Fruit fly (Drosophila melanogaster) whole organism, embryonic: ENCODE results near the gene pot.

Source experiments
- Adf1 ChIP-seq: fragments of 200-800 bp; sonication (Bioruptor generic); IDR thresholded peaks from 2 replicates; pipeline ENCODE4 v1.3.6; 2022; ENCODE audit warnings: missing biosample characterization, missing genetic modification characterization
- CG10321 ChIP-seq: fragments of 200-800 bp; sonication (Bioruptor generic); IDR thresholded peaks from 2 replicates; pipeline ENCODE4 v1.3.6; 2022; ENCODE audit warnings: missing biosample characterization, missing genetic modification characterization
- CG10366 ChIP-seq: fragments of 200-800 bp; sonication (Bioruptor generic); IDR thresholded peaks from 2 replicates; pipeline ENCODE4 v1.3.6; 2022; ENCODE audit warnings: missing biosample characterization, missing genetic modification characterization
- CG10543 ChIP-seq: fragments of 200-800 bp; sonication (Bioruptor generic); optimal IDR thresholded peaks from 3 replicates; lab custom pipeline; 2017; ENCODE audit warnings: missing biosample characterization, mild to moderate bottlenecking, missing genetic modification characterization, moderate library complexity
- CG11695 ChIP-seq: fragments of 200-800 bp; sonication (Bioruptor generic); IDR thresholded peaks from 3 replicates; pipeline ENCODE4 v1.3.6; 2022; ENCODE audit warnings: missing biosample characterization, missing genetic modification characterization
- CG11723 ChIP-seq: fragments of 200-800 bp; sonication (Bioruptor generic); optimal IDR thresholded peaks from 2 replicates; lab custom pipeline; 2017; ENCODE audit warnings: missing biosample characterization, mild to moderate bottlenecking, missing genetic modification characterization
- CG12659 ChIP-seq: fragments of 200-800 bp; sonication (Bioruptor generic); optimal IDR thresholded peaks from 3 replicates; lab custom pipeline; 2017; ENCODE audit warnings: mild to moderate bottlenecking, missing biosample characterization, missing genetic modification reagents, missing genetic modification characterization
- CG13296 ChIP-seq: fragments of 200-800 bp; sonication (Bioruptor generic); optimal IDR thresholded peaks from 3 replicates; lab custom pipeline; 2018; ENCODE audit warnings: missing biosample characterization, mild to moderate bottlenecking, missing genetic modification characterization
- CG13624 ChIP-seq: fragments of 200-800 bp; sonication (Bioruptor generic); optimal IDR thresholded peaks from 2 replicates; lab custom pipeline; 2016; ENCODE audit warnings: missing biosample characterization, missing genetic modification characterization
- CG15514 ChIP-seq: fragments of 200-800 bp; sonication (Bioruptor generic); optimal IDR thresholded peaks from 3 replicates; lab custom pipeline; 2017; ENCODE audit warnings: missing biosample characterization, missing genetic modification characterization, mild to moderate bottlenecking, moderate library complexity, missing genetic modification reagents
- CG17361 ChIP-seq: fragments of 200-800 bp; sonication (Bioruptor generic); IDR thresholded peaks from 3 replicates; pipeline ENCODE4 v1.3.6; 2022; ENCODE audit warnings: missing biosample characterization, missing genetic modification characterization
- CG2120 ChIP-seq: fragments of 200-800 bp; sonication (Bioruptor generic); optimal IDR thresholded peaks from 3 replicates; lab custom pipeline; 2016; ENCODE audit warnings: missing biosample characterization, missing genetic modification characterization
- CG31224 ChIP-seq: fragments of 200-800 bp; sonication (Bioruptor generic); IDR thresholded peaks from 2 replicates; pipeline ENCODE4 v1.3.6; 2022; ENCODE audit warnings: missing biosample characterization, missing genetic modification characterization
- CG31365 ChIP-seq: fragments of 200-800 bp; sonication (Bioruptor generic); optimal IDR thresholded peaks from 2 replicates; lab custom pipeline; 2018; ENCODE audit warnings: missing biosample characterization, mild to moderate bottlenecking, missing genetic modification characterization
- CG3847 ChIP-seq: fragments of 200-800 bp; sonication (Bioruptor generic); IDR thresholded peaks from 2 replicates; pipeline ENCODE4 v1.3.6; 2022; ENCODE audit warnings: missing biosample characterization, missing genetic modification characterization
- CG3995 ChIP-seq: fragments of 200-800 bp; sonication (Bioruptor generic); optimal IDR thresholded peaks from 3 replicates; lab custom pipeline; 2016; ENCODE audit warnings: missing biosample characterization, missing genetic modification characterization
- CG42726 ChIP-seq: fragments of 200-800 bp; sonication (Bioruptor generic); IDR thresholded peaks from 2 replicates; pipeline ENCODE4 v1.3.6; 2022; ENCODE audit warnings: missing biosample characterization, missing genetic modification characterization; ENCODE audit not compliant: partially characterized antibody
- CG6683 ChIP-seq: fragments of 200-800 bp; sonication (Bioruptor generic); optimal IDR thresholded peaks from 2 replicates; lab custom pipeline; 2017; ENCODE audit warnings: missing biosample characterization, mild to moderate bottlenecking, missing genetic modification characterization, missing genetic modification reagents
- CG7357 ChIP-seq: fragments of 200-800 bp; sonication (Bioruptor generic); IDR thresholded peaks from 3 replicates; pipeline ENCODE4 v1.3.6; 2022; ENCODE audit warnings: missing biosample characterization, missing genetic modification characterization
- CG8290 ChIP-seq, 3 experiments: fragments of 200-800 bp; sonication (Bioruptor generic); optimal IDR thresholded peaks; 2 replicates each; lab custom pipeline; 2016 to 2019; ENCODE audit warnings: missing biosample characterization in 3 of 3, missing genetic modification characterization in 3 of 3, mild to moderate bottlenecking in 2 of 3, moderate library complexity in 1 of 3
- CG9727 ChIP-seq: fragments of 200-800 bp; sonication (Bioruptor generic); optimal IDR thresholded peaks from 3 replicates; lab custom pipeline; 2017; ENCODE audit warnings: missing biosample characterization, mild to moderate bottlenecking, missing genetic modification characterization
- CHES-1-like ChIP-seq: fragments of 200-800 bp; sonication (Bioruptor generic); optimal IDR thresholded peaks from 2 replicates; lab custom pipeline; 2016; ENCODE audit warnings: missing biosample characterization, missing genetic modification characterization
- Doc3 ChIP-seq: fragments of 200-800 bp; sonication (Bioruptor generic); IDR thresholded peaks from 3 replicates; pipeline ENCODE4 v1.3.6; 2022; ENCODE audit warnings: missing biosample characterization, missing genetic modification characterization; ENCODE audit not compliant: partially characterized antibody
- Dp ChIP-seq: fragments of 200-800 bp; sonication (Bioruptor generic); optimal IDR thresholded peaks from 2 replicates; lab custom pipeline; 2018; ENCODE audit warnings: missing biosample characterization, mild to moderate bottlenecking, missing genetic modification characterization, moderate library complexity
- Ets65A ChIP-seq: fragments of 200-800 bp; sonication (Bioruptor generic); peaks from one replicate; lab custom pipeline; 2016; ENCODE audit warnings: missing biosample characterization, missing genetic modification characterization
- HLHmδ ChIP-seq: fragments of 200-800 bp; sonication (Bioruptor generic); optimal IDR thresholded peaks from 2 replicates; lab custom pipeline; 2018; ENCODE audit warnings: missing biosample characterization, mild to moderate bottlenecking, missing genetic modification characterization, moderate library complexity
- Hsf ChIP-seq: fragments of 200-800 bp; sonication (Bioruptor generic); optimal IDR thresholded peaks from 3 replicates; lab custom pipeline; 2016; ENCODE audit warnings: missing biosample characterization, missing genetic modification characterization
- MBD-R2 ChIP-seq: fragments of 200-800 bp; sonication (Bioruptor generic); IDR thresholded peaks from 2 replicates; pipeline ENCODE4 v1.3.6; 2022; ENCODE audit warnings: missing biosample characterization, missing genetic modification characterization
- MESR4 ChIP-seq: fragments of 200-800 bp; sonication (Bioruptor generic); optimal IDR thresholded peaks from 2 replicates; lab custom pipeline; 2018; ENCODE audit warnings: missing biosample characterization, mild to moderate bottlenecking, missing genetic modification characterization, moderate library complexity
- Meics ChIP-seq: fragments of 200-800 bp; sonication (Bioruptor generic); optimal IDR thresholded peaks from 2 replicates; lab custom pipeline; 2017; ENCODE audit warnings: missing biosample characterization, mild to moderate bottlenecking, missing genetic modification characterization
- Nf-YC ChIP-seq: fragments of 200-800 bp; optimal IDR thresholded peaks from 3 replicates; lab custom pipeline; 2019; ENCODE audit warnings: missing biosample characterization, mild to moderate bottlenecking, missing genetic modification characterization, moderate library complexity
- Oli ChIP-seq: fragments of 200-800 bp; sonication (Bioruptor generic); optimal IDR thresholded peaks from 2 replicates; lab custom pipeline; 2018; ENCODE audit warnings: missing biosample characterization, mild to moderate bottlenecking, missing genetic modification characterization, moderate library complexity
- Trl ChIP-seq, 3 experiments: fragments of >200 bp in 2 of 3; fragments of 200-800 bp in 1 of 3; sonication (Bioruptor generic) in 1 of 3; optimal IDR thresholded peaks; 2 replicates in 1 of 3; 3 replicates in 2 of 3; lab custom pipeline; 2016 to 2017; ENCODE audit warnings: missing biosample characterization in 1 of 3, missing genetic modification characterization in 1 of 3
- YL-1 ChIP-seq: fragments of 200-800 bp; sonication (Bioruptor generic); optimal IDR thresholded peaks from 3 replicates; lab custom pipeline; 2017; ENCODE audit warnings: missing biosample characterization, mild to moderate bottlenecking, missing genetic modification characterization
- gsb ChIP-seq: fragments of 200-800 bp; sonication (Bioruptor generic); IDR thresholded peaks from 2 replicates; pipeline ENCODE4 v1.3.6; 2022; ENCODE audit warnings: missing biosample characterization, missing genetic modification characterization
- gt ChIP-seq: fragments of 200-800 bp; sonication (Bioruptor generic); IDR thresholded peaks from 2 replicates; pipeline ENCODE4 v1.3.6; 2022; ENCODE audit warnings: missing biosample characterization, missing genetic modification characterization
- hb ChIP-seq: fragments of 200-800 bp; sonication (Bioruptor generic); IDR thresholded peaks from 3 replicates; pipeline ENCODE4 v1.3.6; 2022; ENCODE audit warnings: missing biosample characterization, missing genetic modification characterization; ENCODE audit not compliant: partially characterized antibody
- hbn ChIP-seq: fragments of 200-800 bp; sonication (Bioruptor generic); IDR thresholded peaks from 2 replicates; pipeline ENCODE4 v1.3.6; 2022; ENCODE audit warnings: missing biosample characterization, missing genetic modification characterization; ENCODE audit not compliant: partially characterized antibody
- her ChIP-seq: fragments of 200-800 bp; sonication (Bioruptor generic); optimal IDR thresholded peaks from 2 replicates; lab custom pipeline; 2016; ENCODE audit warnings: missing biosample characterization, missing genetic modification characterization
- jigr1 ChIP-seq: fragments of 200-800 bp; sonication (Bioruptor generic); IDR thresholded peaks from 3 replicates; pipeline ENCODE4 v1.3.6; 2022; ENCODE audit warnings: missing biosample characterization, missing genetic modification characterization
- pan ChIP-seq, 4 experiments: fragments of >200 bp in 3 of 4; fragments of 200-800 bp in 1 of 4; sonication (Bioruptor generic) in 1 of 4; optimal IDR thresholded peaks in 3 of 4; IDR thresholded peaks in 1 of 4; 2 replicates each; pipeline versions ENCODE4 v1.3.6 to Lab custom; 2017 to 2022; ENCODE audit warnings: missing biosample characterization in 2 of 4, missing genetic modification characterization in 2 of 4, mixed read lengths in 1 of 4
- pum ChIP-seq: fragments of 200-800 bp; sonication (Bioruptor generic); optimal IDR thresholded peaks from 2 replicates; lab custom pipeline; 2016; ENCODE audit warnings: missing biosample characterization, missing genetic modification characterization
- sens ChIP-seq: fragments of 200-800 bp; sonication (Bioruptor generic); peaks from one replicate; lab custom pipeline; 2016; ENCODE audit warnings: missing biosample characterization, missing genetic modification characterization
- ssp ChIP-seq: fragments of 200-800 bp; sonication (Bioruptor generic); IDR thresholded peaks from 2 replicates; pipeline ENCODE4 v1.3.6; 2022; ENCODE audit warnings: missing biosample characterization, missing genetic modification characterization
- tio ChIP-seq: fragments of 200-800 bp; sonication (Bioruptor generic); optimal IDR thresholded peaks from 2 replicates; lab custom pipeline; 2017; ENCODE audit warnings: missing biosample characterization, missing genetic modification characterization, inconsistent platforms
- vvl ChIP-seq: fragments of 200-800 bp; sonication (Bioruptor generic); IDR thresholded peaks from 2 replicates; pipeline ENCODE4 v1.3.6; 2022; ENCODE audit warnings: missing biosample characterization, missing genetic modification characterization
- zf30C ChIP-seq: fragments of 200-800 bp; sonication (Bioruptor generic); optimal IDR thresholded peaks from 3 replicates; lab custom pipeline; 2018; ENCODE audit warnings: missing biosample characterization, mild to moderate bottlenecking, missing genetic modification characterization

pot gene

DNA sequence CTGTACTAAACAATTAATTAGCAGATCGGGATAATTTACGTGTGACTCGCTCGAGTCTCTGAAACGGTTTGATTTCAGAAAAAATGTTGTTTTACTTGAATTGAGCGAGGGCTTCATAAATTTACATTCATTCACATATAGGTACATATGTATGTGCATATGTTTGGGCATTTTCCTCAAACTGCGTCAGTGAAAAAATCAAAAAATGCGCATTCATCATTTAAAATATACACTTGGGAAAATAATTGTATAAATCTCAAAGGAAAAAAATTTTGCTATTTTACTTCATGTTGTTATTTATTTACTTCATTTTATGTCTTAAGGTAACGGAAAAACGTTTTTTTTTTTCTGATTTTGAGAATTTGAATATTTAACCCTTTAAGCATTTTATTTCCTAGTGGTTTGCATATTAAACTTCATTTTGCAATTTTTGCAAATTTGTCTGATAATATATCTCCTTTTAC lies 10.2 kb downstream of the pot start, which contains the start of gene CG43156:
CG43156 (minus strand) TSS at position 51 of the 464 bp plus-strand sequence.
- TF ChIP-seq CG11695 (GFP tag; lab: Robert Waterston, UW) (0 out of 3 replicates have a peak, but pooled peaks have one; percentile 7), hb (GFP tag; lab: Robert Waterston, UW) (no peak)

DNA sequence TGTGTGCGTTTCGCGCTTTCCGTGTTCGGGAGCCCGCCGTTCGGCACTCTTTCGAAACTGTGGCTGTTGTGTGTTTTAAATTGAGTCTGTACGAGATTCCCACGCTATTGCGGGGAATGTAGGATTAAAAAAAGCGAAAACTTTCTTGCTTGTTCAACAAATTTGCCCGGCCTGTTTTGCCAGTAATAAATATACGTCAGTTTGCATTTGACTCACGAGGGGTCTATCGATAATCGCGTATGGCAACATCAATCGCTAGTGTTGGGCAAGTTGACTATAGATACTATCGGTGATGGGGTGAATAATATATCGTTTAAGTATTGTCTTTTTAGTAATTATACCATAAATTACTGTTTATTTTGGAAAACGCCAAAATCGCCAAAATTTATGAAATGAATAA lies 11.9 kb downstream of the pot start, which contains the start of gene Upf1:
Upf1 (minus strand) TSS at position 228 of the 400 bp plus-strand sequence.
- TF ChIP-seq Ets65A (GFP tag; lab: Kevin White, UChicago) (peak; percentile 47), CG2120 (peak; percentile 44), Trl (optimal IDR thresholded peaks at IDR 0.05; lab: Kevin White, UChicago) (no peak), Trl (GFP tag; optimal IDR thresholded peaks at IDR 0.05; lab: Kevin White, UChicago) (no peak), CG13624 (GFP tag; lab: Kevin White, UChicago) (peak; percentile 6), HLHmδ (no peak), CG10543 (GFP tag; lab: Kevin White, UChicago) (no peak), pan (optimal IDR thresholded peaks at IDR 0.05; lab: Kevin White, UChicago) (no peak), pan (GFP tag; optimal IDR thresholded peaks at IDR 0.05 in 1 of 2, IDR thresholded peaks at IDR 0.05 in 1 of 2) (no peak), Dp (GFP tag; lab: Kevin White, UChicago) (peak; percentile 19), tio (GFP tag; lab: Kevin White, UChicago) (no peak), Oli (tag; lab: Kevin White, UChicago) (no peak), pum (no peak), vvl (peak; percentile 39; the same call in 1 of the 2 replicates), CG11723 (GFP tag; lab: Kevin White, UChicago) (no peak), CG10321 (GFP tag; lab: Robert Waterston, UW) (no peak), gsb (no peak), CG6683 (GFP tag; lab: Kevin White, UChicago) (no peak), CG10366 (GFP tag; lab: Robert Waterston, UW) (no peak), CG3847 (GFP tag; lab: Robert Waterston, UW) (peak; percentile 41; the same call in 1 of the 2 replicates), gt (GFP tag; lab: Robert Waterston, UW) (no peak), Doc3 (GFP tag; lab: Robert Waterston, UW) (peak; percentile 83), hbn (GFP tag; lab: Robert Waterston, UW) (peak; percentile 88), jigr1 (GFP tag; lab: Robert Waterston, UW) (no peak; the same call in 2 of the 3 replicates), CG15514 (GFP tag; lab: Kevin White, UChicago) (peak; percentile 25), CG3995 (peak; percentile 96), CG17361 (GFP tag; lab: Robert Waterston, UW) (no peak), Adf1 (GFP tag; lab: Robert Waterston, UW) (no peak), CG8290 (GFP tag; optimal IDR thresholded peaks at IDR 0.05; lab: Kevin White, UChicago) (peak; percentile 30), CG8290 (tag; optimal IDR thresholded peaks at IDR 0.05; lab: Kevin White, UChicago) (no peak), ssp (GFP tag; lab: Robert Waterston, UW) (0 out of 2 replicates have a peak, but pooled peaks have one; percentile 8), YL-1 (peak; percentile 21), her (no peak), CG7357 (GFP tag; lab: Robert Waterston, UW) (no peak), CG31365 (tag; lab: Kevin White, UChicago) (no peak), Nf-YC (tag; lab: Kevin White, UChicago) (no peak), sens (no peak), CHES-1-like (GFP tag; lab: Kevin White, UChicago) (peak; percentile 18), Hsf (GFP tag; lab: Kevin White, UChicago) (peak; percentile 2), CG31224 (GFP tag; lab: Robert Waterston, UW) (no peak), CG9727 (GFP tag; lab: Kevin White, UChicago) (no peak), CG12659 (GFP tag; lab: Kevin White, UChicago) (peak; percentile 30), zf30C (GFP tag; lab: Kevin White, UChicago) (no peak), CG42726 (peak; percentile 88), CG13296 (GFP tag; lab: Kevin White, UChicago) (no peak), Meics (GFP tag; lab: Kevin White, UChicago) (no peak), MBD-R2 (GFP tag; lab: Robert Waterston, UW) (peak; percentile 78), MESR4 (GFP tag; lab: Kevin White, UChicago) (peak; percentile 59)
